Worm (Caenorhabditis elegans) whole organism, late embryonic: Measurements from ENCODE around the gene C34C12.9.
A peak's percentile ranks its signal among the peaks of the same experiment; 100 is the strongest.

Source experiments
- C08G9.2 ChIP-seq: sonication (generic microtip); optimal IDR thresholded peaks from 2 replicates; lab custom pipeline; 2016; ENCODE audit warnings: mild to moderate bottlenecking, missing genetic modification characterization, moderate library complexity, missing compliant biosample characterization
- F13H6.1 ChIP-seq: sonication (generic microtip); optimal IDR thresholded peaks from 2 replicates; lab custom pipeline; 2016; ENCODE audit warnings: missing genetic modification characterization, missing compliant biosample characterization
- K09A11.1 ChIP-seq: sonication (generic microtip); optimal IDR thresholded peaks from 2 replicates; lab custom pipeline; 2017; ENCODE audit warnings: antibody characterized with exemption, mild to moderate bottlenecking, missing genetic modification characterization, missing compliant biosample characterization; ENCODE audit not compliant: insufficient read depth
- T23F11.4 ChIP-seq: fragments of 200-800 bp; sonication (Bioruptor generic); optimal IDR thresholded peaks from 2 replicates; lab custom pipeline; 2018; ENCODE audit warnings: mild to moderate bottlenecking, missing genetic modification characterization, missing compliant biosample characterization
- ahr-1 ChIP-seq: sonication (generic microtip); optimal IDR thresholded peaks from 2 replicates; lab custom pipeline; 2016; ENCODE audit warnings: missing genetic modification characterization, missing compliant biosample characterization
- ceh-18 ChIP-seq: sonication (generic microtip); optimal IDR thresholded peaks from 2 replicates; lab custom pipeline; 2016; ENCODE audit warnings: missing genetic modification characterization, missing compliant biosample characterization
- ceh-2 ChIP-seq: sonication (generic microtip); optimal IDR thresholded peaks from 2 replicates; lab custom pipeline; 2016; ENCODE audit warnings: missing genotype, missing genetic modification characterization, missing compliant biosample characterization
- ceh-31 ChIP-seq: sonication (generic microtip); optimal IDR thresholded peaks from 2 replicates; lab custom pipeline; 2016; ENCODE audit warnings: missing genetic modification characterization, missing compliant biosample characterization
- ceh-34 ChIP-seq: sonication (generic microtip); optimal IDR thresholded peaks from 2 replicates; lab custom pipeline; 2016; ENCODE audit warnings: mild to moderate bottlenecking, missing genetic modification characterization, missing compliant biosample characterization
- ceh-45 ChIP-seq: fragments of 200-800 bp; sonication (Bioruptor generic); IDR thresholded peaks from 2 replicates; pipeline ENCODE4 v1.3.6; 2022; ENCODE audit warnings: missing genetic modification reagents, missing genetic modification characterization, missing compliant biosample characterization
- ceh-48 ChIP-seq: sonication (generic microtip); optimal IDR thresholded peaks from 2 replicates; lab custom pipeline; 2016; ENCODE audit warnings: missing genetic modification characterization, inconsistent platforms, missing compliant biosample characterization
- ceh-6 ChIP-seq: fragments of 200-800 bp; sonication (Bioruptor generic); optimal IDR thresholded peaks from 2 replicates; lab custom pipeline; 2018; ENCODE audit warnings: mild to moderate bottlenecking, missing genetic modification characterization, missing compliant biosample characterization
- ceh-9 ChIP-seq: sonication (generic microtip); optimal IDR thresholded peaks from 2 replicates; lab custom pipeline; 2016; ENCODE audit warnings: mild to moderate bottlenecking, missing genetic modification characterization, inconsistent platforms, missing compliant biosample characterization
- dmd-4 ChIP-seq: sonication (generic microtip); optimal IDR thresholded peaks from 2 replicates; lab custom pipeline; 2016; ENCODE audit warnings: borderline replicate concordance, missing genetic modification characterization, missing compliant biosample characterization
- dve-1 ChIP-seq: sonication (generic microtip); optimal IDR thresholded peaks from 2 replicates; lab custom pipeline; 2017; ENCODE audit warnings: antibody characterized with exemption, mild to moderate bottlenecking, missing genetic modification characterization, missing compliant biosample characterization
- elt-2 ChIP-seq: sonication (generic microtip); optimal IDR thresholded peaks from 2 replicates; lab custom pipeline; 2016; ENCODE audit warnings: missing genetic modification reagents, missing genetic modification characterization, missing compliant biosample characterization
- elt-4 ChIP-seq: sonication (generic microtip); optimal IDR thresholded peaks from 2 replicates; lab custom pipeline; 2016; ENCODE audit warnings: missing genetic modification characterization, missing compliant biosample characterization
- ets-4 ChIP-seq: sonication (generic microtip); optimal IDR thresholded peaks from 2 replicates; lab custom pipeline; 2016; ENCODE audit warnings: missing genetic modification characterization, missing compliant biosample characterization
- eyg-1 ChIP-seq: sonication (generic microtip); optimal IDR thresholded peaks from 2 replicates; lab custom pipeline; 2016; ENCODE audit warnings: missing genotype, missing genetic modification characterization, missing compliant biosample characterization
- gmeb-2 ChIP-seq: sonication (generic microtip); optimal IDR thresholded peaks from 2 replicates; lab custom pipeline; 2016; ENCODE audit warnings: missing genetic modification characterization, inconsistent platforms, missing compliant biosample characterization
- hlh-13 ChIP-seq: fragments of 200-800 bp; sonication (Bioruptor generic); optimal IDR thresholded peaks from 2 replicates; lab custom pipeline; 2018; ENCODE audit warnings: mild to moderate bottlenecking, missing genetic modification characterization, missing compliant biosample characterization
- hlh-15 ChIP-seq: sonication (generic microtip); optimal IDR thresholded peaks from 2 replicates; lab custom pipeline; 2016; ENCODE audit warnings: missing genetic modification characterization, missing compliant biosample characterization
- hlh-30 ChIP-seq: sonication (generic microtip); optimal IDR thresholded peaks from 2 replicates; lab custom pipeline; 2017; ENCODE audit warnings: antibody characterized with exemption, missing genetic modification characterization, missing compliant biosample characterization; ENCODE audit not compliant: insufficient read depth
- lin-11 ChIP-seq: fragments of 200-800 bp; sonication (Bioruptor generic); optimal IDR thresholded peaks from 2 replicates; lab custom pipeline; 2018; ENCODE audit warnings: mild to moderate bottlenecking, missing genetic modification characterization, missing compliant biosample characterization
- nhr-232 ChIP-seq: sonication (generic microtip); optimal IDR thresholded peaks from 2 replicates; lab custom pipeline; 2016; ENCODE audit warnings: missing genetic modification characterization, missing compliant biosample characterization
- npax-4 ChIP-seq: sonication (generic microtip); optimal IDR thresholded peaks from 2 replicates; lab custom pipeline; 2016; ENCODE audit warnings: missing genetic modification characterization, missing compliant biosample characterization
- pag-3 ChIP-seq: sonication (generic microtip); optimal IDR thresholded peaks from 2 replicates; lab custom pipeline; 2016; ENCODE audit warnings: missing compliant biosample characterization, missing genetic modification characterization, borderline replicate concordance
- pax-1 ChIP-seq: fragments of 150-350 bp; optimal IDR thresholded peaks from 2 replicates; lab custom pipeline; 2014; ENCODE audit warnings: missing biosample characterization, missing genetic modification characterization
- pha-2 ChIP-seq: sonication (generic microtip); optimal IDR thresholded peaks from 2 replicates; lab custom pipeline; 2017; ENCODE audit warnings: mild to moderate bottlenecking, missing genetic modification characterization, missing compliant biosample characterization
- pha-4 ChIP-seq: fragments of 150-350 bp; optimal IDR thresholded peaks from 2 replicates; lab custom pipeline; 2018; ENCODE audit warnings: missing biosample characterization, missing genetic modification reagents, missing genetic modification characterization
- pqm-1 ChIP-seq: sonication (generic microtip); optimal IDR thresholded peaks from 2 replicates; lab custom pipeline; 2016; ENCODE audit warnings: missing genetic modification characterization, missing compliant biosample characterization
- ref-2 ChIP-seq: sonication (generic microtip); optimal IDR thresholded peaks from 2 replicates; lab custom pipeline; 2016; ENCODE audit warnings: missing genetic modification characterization, missing compliant biosample characterization
- rnt-1 ChIP-seq: sonication (generic microtip); optimal IDR thresholded peaks from 2 replicates; lab custom pipeline; 2016; ENCODE audit warnings: missing genetic modification characterization, missing compliant biosample characterization
- sox-2 ChIP-seq: fragments of 200-800 bp; sonication (Bioruptor generic); IDR thresholded peaks from 2 replicates; pipeline ENCODE4 v1.3.6; 2022; ENCODE audit warnings: missing genetic modification reagents, missing genetic modification characterization, missing compliant biosample characterization
- unc-3 ChIP-seq, 2 experiments: fragments of 200-800 bp in 1 of 2; sonication (Bioruptor generic) in 1 of 2; sonication (generic microtip) in 1 of 2; conservative IDR thresholded peaks in 1 of 2; optimal IDR thresholded peaks in 1 of 2; 2 replicates each; pipeline versions ENCODE4 v1.3.6 to Lab custom; 2016 to 2022; ENCODE audit warnings: missing compliant biosample characterization in 2 of 2, missing genetic modification characterization in 2 of 2, missing genetic modification reagents in 1 of 2
- unc-55 ChIP-seq: sonication (generic microtip); optimal IDR thresholded peaks from 2 replicates; lab custom pipeline; 2017; ENCODE audit warnings: missing biosample characterization, missing genetic modification reagents, missing genetic modification characterization
- zip-5 ChIP-seq: sonication (generic microtip); optimal IDR thresholded peaks from 2 replicates; lab custom pipeline; 2016; ENCODE audit warnings: missing genetic modification characterization, missing compliant biosample characterization
- ztf-16 ChIP-seq: sonication (generic microtip); optimal IDR thresholded peaks from 2 replicates; lab custom pipeline; 2017; ENCODE audit warnings: missing genetic modification characterization, missing compliant biosample characterization

C34C12.9 gene

DNA sequence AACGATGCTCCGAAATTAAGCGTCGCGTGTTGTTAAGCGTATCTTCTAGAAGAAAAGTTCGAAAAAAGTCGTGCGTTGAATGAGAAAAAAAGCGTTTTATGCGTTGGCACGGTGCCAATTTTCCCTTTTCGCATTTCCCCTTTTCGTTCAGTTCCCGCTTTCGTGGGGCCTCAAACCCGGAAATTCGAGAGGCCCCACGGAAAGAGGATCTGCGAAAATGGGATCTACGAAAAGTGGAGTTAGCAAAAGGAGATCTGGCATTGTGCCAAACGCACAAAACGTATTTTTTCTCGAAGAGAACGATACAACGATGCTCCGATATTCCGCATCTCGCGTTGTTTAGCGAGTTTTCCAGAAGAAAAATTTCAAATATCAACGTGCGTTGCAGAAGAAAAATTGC is 24.5 kb upstream of the C34C12.9 start (continued):
- TF ChIP-seq ahr-1 (tag; lab: Kevin White, UChicago): peak; percentile 100
- TF ChIP-seq pha-2: peak; percentile 90
- peak; percentile 98 for TF ChIP-seq hlh-15
- peak; percentile 89 for TF ChIP-seq npax-4 (tag; lab: Kevin White, UChicago)
- peak; percentile 96 for TF ChIP-seq gmeb-2 (tag; lab: Kevin White, UChicago)
- peak; percentile 100 for TF ChIP-seq ceh-2
- peak; percentile 80 for TF ChIP-seq ceh-48
- TF ChIP-seq K09A11.1 (tag; lab: Kevin White, UChicago): no peak
- peak; percentile 94 for TF ChIP-seq ceh-6 (GFP tag; lab: Kevin White, UChicago)
- peak; percentile 96 for TF ChIP-seq unc-3 (GFP tag; conservative IDR thresholded peaks at IDR 0.05; lab: Robert Waterston, UW)
- TF ChIP-seq unc-3 (tag; optimal IDR thresholded peaks at IDR 0.05; lab: Kevin White, UChicago): peak; percentile 98
- TF ChIP-seq ceh-31: peak; percentile 100
- peak; percentile 100 for TF ChIP-seq dmd-4 (tag; lab: Kevin White, UChicago)
- TF ChIP-seq C08G9.2 (tag; lab: Kevin White, UChicago): peak; percentile 100
- peak; percentile 100 for TF ChIP-seq ref-2
- TF ChIP-seq hlh-13 (GFP tag; lab: Kevin White, UChicago): peak; percentile 95
- TF ChIP-seq rnt-1 (tag; lab: Kevin White, UChicago): peak; percentile 100
- TF ChIP-seq sox-2 (GFP tag; lab: Robert Waterston, UW): peak; percentile 69
- TF ChIP-seq eyg-1 (tag; lab: Kevin White, UChicago): peak; percentile 99
- peak; percentile 100 for TF ChIP-seq ceh-34 (tag; lab: Kevin White, UChicago)
- peak; percentile 100 for TF ChIP-seq zip-5
- TF ChIP-seq unc-55 (GFP tag; lab: Kevin White, UChicago): no peak
- peak; percentile 97 for TF ChIP-seq ceh-18 (tag; lab: Kevin White, UChicago)
- TF ChIP-seq, all 69 proteins: peak for 54

- TF ChIP-seq pag-3 (tag; lab: Kevin White, UChicago): no peak
- TF ChIP-seq pha-4: no peak
- no peak for TF ChIP-seq T23F11.4 (GFP tag; lab: Kevin White, UChicago)
- TF ChIP-seq elt-4 (tag; lab: Kevin White, UChicago): no peak
- TF ChIP-seq elt-2: no peak
- TF ChIP-seq ceh-31: no peak
- no peak for TF ChIP-seq lin-11
- no peak for TF ChIP-seq pqm-1 (tag; lab: Kevin White, UChicago)
- no peak for TF ChIP-seq ceh-9 (tag; lab: Kevin White, UChicago)
- no peak for TF ChIP-seq unc-55 (GFP tag; lab: Kevin White, UChicago)
- TF ChIP-seq ahr-1 (tag; lab: Kevin White, UChicago): no peak
- TF ChIP-seq F13H6.1 (tag; lab: Kevin White, UChicago): no peak
- TF ChIP-seq ceh-45 (GFP tag; lab: Robert Waterston, UW): no peak
- no peak for TF ChIP-seq dve-1 (tag; lab: Kevin White, UChicago)
- TF ChIP-seq ets-4 (tag; lab: Kevin White, UChicago): no peak
- no peak for TF ChIP-seq npax-4 (tag; lab: Kevin White, UChicago)
- TF ChIP-seq nhr-232 (tag; lab: Kevin White, UChicago): no peak
- no peak for TF ChIP-seq pax-1 (tag; lab: Kevin White, UChicago)
- TF ChIP-seq hlh-30: no peak
Observed at ce11 chrIII:3498957-3499356, 23.6 kb upstream of the C34C12.9 start, which contains the start of gene M01F1.9. Gene M01F1.9 (minus strand): TSS chrIII:3499057.

DNA sequence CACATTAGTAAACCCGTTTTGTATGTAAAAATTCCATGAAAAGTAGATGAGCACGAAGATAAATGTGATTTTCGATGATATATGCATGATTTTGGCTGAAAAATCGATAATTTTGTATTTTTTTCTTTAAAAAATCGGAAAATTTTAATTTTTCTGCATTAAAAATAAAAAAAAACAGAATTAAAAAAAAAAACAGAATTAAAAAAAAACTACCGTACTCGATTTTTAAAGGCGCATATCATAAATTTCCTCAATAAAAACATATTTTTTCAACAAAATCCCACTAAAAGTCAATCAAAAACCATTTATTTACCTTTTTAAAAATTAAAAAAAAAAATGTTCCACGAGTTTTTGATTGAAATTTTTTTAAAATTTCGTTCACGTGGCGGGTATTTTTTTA is 17.8 kb upstream of the C34C12.9 start, which contains the start of gene gly-14:
TSS of gene gly-14 (minus strand) at position 101 of the 400 bp plus-strand sequence.
- TF ChIP-seq ceh-48 (no peak), C08G9.2 (tag; lab: Kevin White, UChicago) (no peak), ref-2 (no peak), ztf-16 (tag; lab: Kevin White, UChicago) (no peak), dmd-4 (tag; lab: Kevin White, UChicago) (no peak)
